Worm (Caenorhabditis elegans) whole organism, L1 larva: ENCODE data around the gene F14F9.4.

Experiments used
- hlh-17 ChIP-seq: fragments of 200-800 bp; sonication (Bioruptor generic); optimal IDR thresholded peaks from 2 replicates; lab custom pipeline; 2018; ENCODE audit warnings: missing genetic modification characterization, mild to moderate bottlenecking, missing compliant biosample characterization, moderate library complexity, borderline replicate concordance
- lin-14 ChIP-seq: fragments of 200-800 bp; sonication (Bioruptor generic); optimal IDR thresholded peaks from 2 replicates; lab custom pipeline; 2018; ENCODE audit warnings: mild to moderate bottlenecking, missing genetic modification characterization, moderate library complexity, missing compliant biosample characterization
- nhr-12 ChIP-seq: sonication (generic microtip); optimal IDR thresholded peaks from 2 replicates; lab custom pipeline; 2017; ENCODE audit warnings: missing biosample characterization, missing genetic modification characterization
- nhr-77 ChIP-seq: fragments of 150-350 bp; optimal IDR thresholded peaks from 2 replicates; lab custom pipeline; 2014; ENCODE audit warnings: missing biosample characterization, missing genetic modification characterization
- pag-3 ChIP-seq: sonication (generic microtip); optimal IDR thresholded peaks from 2 replicates; lab custom pipeline; 2017; ENCODE audit warnings: missing genetic modification characterization, mild to moderate bottlenecking, missing compliant biosample characterization, antibody characterized with exemption, borderline replicate concordance; ENCODE audit not compliant: insufficient read depth
- unc-62 ChIP-seq: fragments of 150-350 bp; optimal IDR thresholded peaks from 2 replicates; lab custom pipeline; 2014; ENCODE audit warnings: missing biosample characterization, missing genetic modification reagents, missing genetic modification characterization
- ztf-4 ChIP-seq: fragments of 150-350 bp; optimal IDR thresholded peaks from 2 replicates; lab custom pipeline; 2014; ENCODE audit warnings: missing biosample characterization, missing genetic modification characterization

ce11 chrV:5169586-5169985 lies 37.0 kb downstream of the F14F9.4 start, which contains the start of gene srt-64:
- TF ChIP-seq nhr-12 (tag; lab: Kevin White, UChicago) (no peak), pag-3 (no peak), nhr-77 (tag; lab: Kevin White, UChicago) (no peak), lin-14 (no peak), ztf-4 (tag; lab: Kevin White, UChicago) (no peak), hlh-17 (GFP tag; lab: Kevin White, UChicago) (no peak), unc-62 (GFP tag; lab: Kevin White, UChicago) (no peak)
